Fruit fly (Drosophila melanogaster) whole organism, adult: ENCODE results near the gene CG5225.

Source experiments
- CG14711 ChIP-seq: fragments of 200-800 bp; sonication (Bioruptor generic); optimal IDR thresholded peaks from 2 replicates; lab custom pipeline; 2018; ENCODE audit warnings: missing biosample characterization, mild to moderate bottlenecking, missing genetic modification characterization, moderate library complexity
- CG1620 ChIP-seq: fragments of 200-800 bp; sonication (Bioruptor generic); optimal IDR thresholded peaks from 2 replicates; lab custom pipeline; 2016; ENCODE audit warnings: missing biosample characterization, missing genetic modification characterization
- CG7101 ChIP-seq: fragments of 200-800 bp; sonication (Bioruptor generic); optimal IDR thresholded peaks from 2 replicates; lab custom pipeline; 2018; ENCODE audit warnings: missing biosample characterization, mild to moderate bottlenecking, missing genetic modification characterization, moderate library complexity
- Crg-1 ChIP-seq: fragments of 200-800 bp; sonication (Bioruptor generic); optimal IDR thresholded peaks from 2 replicates; lab custom pipeline; 2016; ENCODE audit warnings: missing biosample characterization, missing genetic modification characterization
- Hr96 ChIP-seq: fragments of 200-800 bp; sonication (Bioruptor generic); optimal IDR thresholded peaks from 2 replicates; lab custom pipeline; 2016; ENCODE audit warnings: missing biosample characterization, missing genetic modification characterization
- cic ChIP-seq: fragments of 200-800 bp; sonication (Bioruptor generic); optimal IDR thresholded peaks from 2 replicates; lab custom pipeline; 2017; ENCODE audit warnings: missing biosample characterization, mild to moderate bottlenecking, missing genetic modification characterization, moderate library complexity
- cnc ChIP-seq, 2 experiments: fragments of >200 bp; optimal IDR thresholded peaks; 2 replicates each; lab custom pipeline; 2017
- kay ChIP-seq: fragments of 200-800 bp; sonication (Bioruptor generic); peaks from one replicate; lab custom pipeline; 2016; ENCODE audit warnings: missing biosample characterization, missing genetic modification characterization, borderline replicate concordance
- pad ChIP-seq: fragments of 200-800 bp; sonication (Bioruptor generic); optimal IDR thresholded peaks from 3 replicates; lab custom pipeline; 2017; ENCODE audit warnings: missing biosample characterization, missing genetic modification characterization, mild to moderate bottlenecking, moderate library complexity, missing genetic modification reagents
- tj ChIP-seq: fragments of 200-800 bp; sonication (Bioruptor generic); optimal IDR thresholded peaks from 3 replicates; lab custom pipeline; 2017; ENCODE audit warnings: missing biosample characterization, mild to moderate bottlenecking, missing genetic modification characterization, moderate library complexity

- TF ChIP-seq Crg-1: no peak
- TF ChIP-seq CG7101: no peak
- TF ChIP-seq cic: no peak
- TF ChIP-seq CG14711: no peak
- TF ChIP-seq CG1620 (GFP tag; lab: Kevin White, UChicago): no peak
- no peak for TF ChIP-seq cnc (optimal IDR thresholded peaks at IDR 0.05; lab: Kevin White, UChicago)
- no peak for TF ChIP-seq pad (GFP tag; lab: Kevin White, UChicago)
- no peak for TF ChIP-seq Hr96
- no peak for TF ChIP-seq kay (GFP tag; lab: Kevin White, UChicago)
- no peak for TF ChIP-seq tj
Measured at dm6 chr3R:17007336-17007735, 21.2 kb upstream of the CG5225 start.
